Fruit fly (Drosophila melanogaster) whole organism: ENCODE measurements around the gene CG5984.

Experiments
- CG8478 ChIP-seq: fragments of >200 bp; optimal IDR thresholded peaks from 2 replicates; lab custom pipeline; 2018; ENCODE audit warnings: inconsistent platforms
- Dll ChIP-seq: fragments of >200 bp; optimal IDR thresholded peaks from 2 replicates; lab custom pipeline; 2017
- pan ChIP-seq: fragments of >200 bp; optimal IDR thresholded peaks from 2 replicates; lab custom pipeline; 2017
- psq ChIP-seq: fragments of >200 bp; optimal IDR thresholded peaks from 2 replicates; lab custom pipeline; 2017

DNA sequence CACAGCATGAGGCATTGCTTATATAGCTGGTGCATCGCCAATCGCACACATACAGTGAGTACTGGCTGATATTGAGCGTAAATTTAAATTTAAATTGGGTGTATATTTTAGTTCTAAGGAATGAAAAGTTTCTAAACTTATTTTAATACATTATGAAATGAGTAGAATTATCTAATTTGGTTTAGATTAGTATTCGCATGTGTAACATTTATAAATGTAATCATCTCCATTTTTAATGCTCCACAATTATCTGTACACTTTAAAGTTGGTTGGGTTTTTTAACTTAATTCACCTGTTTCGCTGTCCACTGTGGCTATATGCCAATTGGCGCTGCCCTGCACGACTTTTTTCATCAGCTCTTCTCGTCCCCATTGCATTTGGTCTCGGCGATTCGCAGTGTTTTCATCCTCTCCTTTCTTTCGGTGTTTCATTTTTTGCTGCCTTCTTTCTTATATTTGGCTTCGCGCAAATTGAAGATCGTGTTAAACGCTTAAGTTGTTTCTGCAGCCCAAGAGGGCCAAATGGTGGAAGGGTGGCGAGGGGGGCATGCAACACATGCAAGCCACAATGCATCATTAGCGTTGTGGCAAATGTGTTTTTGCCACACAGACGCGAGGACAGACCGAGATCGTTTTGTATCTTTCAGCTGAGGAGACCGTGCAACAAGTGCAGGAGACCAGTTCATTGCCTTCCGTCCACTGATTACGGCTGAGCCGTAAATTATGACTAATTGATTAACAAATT lies 46.1 kb downstream of the CG5984 start:
- TF ChIP-seq psq (no peak), CG8478 (lab: Kevin White, UChicago) (no peak), Dll (lab: Kevin White, UChicago) (peak; percentile 41), pan (lab: Kevin White, UChicago) (no peak)
